Fruit fly (Drosophila melanogaster) whole organism, embryonic: ENCODE data around the gene Cdc37.

ENCODE experiments used
- Asciz ChIP-seq: fragments of 200-800 bp; sonication (Bioruptor generic); optimal IDR thresholded peaks from 2 replicates; lab custom pipeline; 2017; ENCODE audit warnings: missing biosample characterization, mild to moderate bottlenecking, missing genetic modification characterization, missing genetic modification reagents
- CG10431 ChIP-seq: fragments of 200-800 bp; sonication (Bioruptor generic); optimal IDR thresholded peaks from 3 replicates; lab custom pipeline; 2018; ENCODE audit warnings: missing biosample characterization, mild to moderate bottlenecking, missing genetic modification characterization
- CG10565 ChIP-seq: fragments of 200-800 bp; sonication (Bioruptor generic); optimal IDR thresholded peaks from 3 replicates; lab custom pipeline; 2016; ENCODE audit warnings: missing biosample characterization, mild to moderate bottlenecking, missing genetic modification characterization
- CG11093 ChIP-seq: fragments of 200-800 bp; sonication (Bioruptor generic); IDR thresholded peaks from 3 replicates; pipeline ENCODE4 v1.3.6; 2022; ENCODE audit warnings: missing biosample characterization, missing genetic modification characterization
- CG11247 ChIP-seq: fragments of 200-800 bp; sonication (Bioruptor generic); IDR thresholded peaks from 2 replicates; pipeline ENCODE4 v1.3.6; 2022; ENCODE audit warnings: missing biosample characterization, missing genetic modification characterization
- CG13624 ChIP-seq: fragments of 200-800 bp; sonication (Bioruptor generic); optimal IDR thresholded peaks from 2 replicates; lab custom pipeline; 2016; ENCODE audit warnings: missing biosample characterization, missing genetic modification characterization
- CG14965 ChIP-seq: fragments of 200-800 bp; sonication (Bioruptor generic); optimal IDR thresholded peaks from 2 replicates; lab custom pipeline; 2016; ENCODE audit warnings: missing biosample characterization, missing genetic modification characterization, borderline replicate concordance
- CG15479 ChIP-seq: fragments of 200-800 bp; sonication (Bioruptor generic); optimal IDR thresholded peaks from 3 replicates; lab custom pipeline; 2019; ENCODE audit warnings: missing biosample characterization, mild to moderate bottlenecking, missing genetic modification characterization, moderate library complexity
- CG16779 ChIP-seq: fragments of 200-800 bp; sonication (Bioruptor generic); IDR thresholded peaks from 2 replicates; pipeline ENCODE4 v1.3.6; 2022; ENCODE audit warnings: missing biosample characterization, missing genetic modification characterization
- CG17568 ChIP-seq: fragments of 200-800 bp; sonication (Bioruptor generic); optimal IDR thresholded peaks from 2 replicates; lab custom pipeline; 2018; ENCODE audit warnings: missing biosample characterization, mild to moderate bottlenecking, missing genetic modification characterization, moderate library complexity
- CG1792 ChIP-seq: fragments of 200-800 bp; sonication (Bioruptor generic); optimal IDR thresholded peaks from 2 replicates; lab custom pipeline; 2016; ENCODE audit warnings: missing biosample characterization, missing genetic modification characterization
- CG18599 ChIP-seq: fragments of 200-800 bp; sonication (Bioruptor generic); optimal IDR thresholded peaks from 3 replicates; lab custom pipeline; 2017; ENCODE audit warnings: missing biosample characterization, missing genetic modification characterization, mild to moderate bottlenecking, moderate library complexity, missing genetic modification reagents
- CG31224 ChIP-seq: fragments of 200-800 bp; sonication (Bioruptor generic); IDR thresholded peaks from 2 replicates; pipeline ENCODE4 v1.3.6; 2022; ENCODE audit warnings: missing biosample characterization, missing genetic modification characterization
- CG6683 ChIP-seq: fragments of 200-800 bp; sonication (Bioruptor generic); optimal IDR thresholded peaks from 2 replicates; lab custom pipeline; 2017; ENCODE audit warnings: missing biosample characterization, mild to moderate bottlenecking, missing genetic modification characterization, missing genetic modification reagents
- CG7786 ChIP-seq: fragments of 200-800 bp; sonication (Bioruptor generic); optimal IDR thresholded peaks from 2 replicates; lab custom pipeline; 2016; ENCODE audit warnings: missing biosample characterization, missing genetic modification characterization
- CG7987 ChIP-seq: fragments of 200-800 bp; sonication (Bioruptor generic); optimal IDR thresholded peaks from 2 replicates; lab custom pipeline; 2018; ENCODE audit warnings: missing biosample characterization, mild to moderate bottlenecking, missing genetic modification characterization, moderate library complexity
- CHES-1-like ChIP-seq: fragments of 200-800 bp; sonication (Bioruptor generic); optimal IDR thresholded peaks from 2 replicates; lab custom pipeline; 2016; ENCODE audit warnings: missing biosample characterization, missing genetic modification characterization
- CTCF ChIP-seq: fragments of 200-800 bp; sonication (Bioruptor generic); optimal IDR thresholded peaks from 2 replicates; lab custom pipeline; 2017; ENCODE audit warnings: missing biosample characterization, mild to moderate bottlenecking, missing genetic modification characterization, moderate library complexity
- D19B ChIP-seq: fragments of 200-800 bp; sonication (Bioruptor generic); optimal IDR thresholded peaks from 2 replicates; lab custom pipeline; 2017; ENCODE audit warnings: missing biosample characterization, mild to moderate bottlenecking, missing genetic modification characterization
- Doc2 ChIP-seq: fragments of 200-800 bp; sonication (Bioruptor generic); IDR thresholded peaks from 2 replicates; pipeline ENCODE4 v1.3.6; 2022; ENCODE audit warnings: missing biosample characterization, missing genetic modification characterization
- HHEX ChIP-seq: fragments of 200-800 bp; sonication (Bioruptor generic); optimal IDR thresholded peaks from 3 replicates; lab custom pipeline; 2017; ENCODE audit warnings: missing biosample characterization, mild to moderate bottlenecking, missing genetic modification characterization, missing genetic modification reagents
- Jarid2 ChIP-seq: fragments of 200-800 bp; sonication (Bioruptor generic); optimal IDR thresholded peaks from 3 replicates; lab custom pipeline; 2017; ENCODE audit warnings: mild to moderate bottlenecking, missing biosample characterization, missing genetic modification reagents, missing genetic modification characterization
- Lhr ChIP-seq: fragments of 200-800 bp; sonication (Bioruptor generic); optimal IDR thresholded peaks from 3 replicates; lab custom pipeline; 2017; ENCODE audit warnings: mild to moderate bottlenecking, missing biosample characterization, missing genetic modification reagents, missing genetic modification characterization
- NC2α ChIP-seq: fragments of 200-800 bp; sonication (Bioruptor generic); optimal IDR thresholded peaks from 2 replicates; lab custom pipeline; 2016; ENCODE audit warnings: missing biosample characterization, missing genetic modification characterization
- Nf-YC ChIP-seq: fragments of 200-800 bp; optimal IDR thresholded peaks from 3 replicates; lab custom pipeline; 2019; ENCODE audit warnings: missing biosample characterization, mild to moderate bottlenecking, missing genetic modification characterization, moderate library complexity
- Rfx ChIP-seq: fragments of 200-800 bp; sonication (Bioruptor generic); IDR thresholded peaks from 2 replicates; pipeline ENCODE4 v1.3.6; 2022; ENCODE audit warnings: missing biosample characterization, missing genetic modification characterization
- Sox102F ChIP-seq: fragments of 200-800 bp; sonication (Bioruptor generic); optimal IDR thresholded peaks from 2 replicates; lab custom pipeline; 2018; ENCODE audit warnings: missing biosample characterization, mild to moderate bottlenecking, missing genetic modification characterization, moderate library complexity
- Sry-β ChIP-seq: fragments of 200-800 bp; sonication (Bioruptor generic); optimal IDR thresholded peaks from 2 replicates; lab custom pipeline; 2018; ENCODE audit warnings: missing biosample characterization, mild to moderate bottlenecking, missing genetic modification characterization, moderate library complexity
- ac ChIP-seq: fragments of 200-800 bp; sonication (Bioruptor generic); optimal IDR thresholded peaks from 3 replicates; lab custom pipeline; 2017; ENCODE audit warnings: missing biosample characterization, mild to moderate bottlenecking, missing genetic modification characterization
- cad ChIP-seq: fragments of >200 bp; optimal IDR thresholded peaks from 2 replicates; lab custom pipeline; 2017; ENCODE audit warnings: missing biosample characterization, missing genetic modification characterization
- caup ChIP-seq: fragments of 200-800 bp; sonication (Bioruptor generic); optimal IDR thresholded peaks from 3 replicates; lab custom pipeline; 2017; ENCODE audit warnings: missing biosample characterization, mild to moderate bottlenecking, missing genetic modification characterization, moderate library complexity; ENCODE audit not compliant: severe bottlenecking
- dimm ChIP-seq: fragments of 200-800 bp; sonication (Bioruptor generic); IDR thresholded peaks from 2 replicates; pipeline ENCODE4 v1.3.6; 2022; ENCODE audit warnings: missing biosample characterization, missing genetic modification characterization
- exex ChIP-seq: fragments of 200-800 bp; sonication (Bioruptor generic); optimal IDR thresholded peaks from 4 replicates; lab custom pipeline; 2018; ENCODE audit warnings: missing biosample characterization, mild to moderate bottlenecking, missing genetic modification characterization, moderate library complexity
- fu2 ChIP-seq: fragments of 200-800 bp; sonication (Bioruptor generic); optimal IDR thresholded peaks from 2 replicates; lab custom pipeline; 2016; ENCODE audit warnings: missing biosample characterization, missing genetic modification characterization
- gcm2 ChIP-seq: fragments of 200-800 bp; sonication (Bioruptor generic); optimal IDR thresholded peaks from 2 replicates; lab custom pipeline; 2016; ENCODE audit warnings: missing biosample characterization, missing genetic modification characterization
- gro ChIP-seq: fragments of 200-800 bp; sonication (Bioruptor generic); optimal IDR thresholded peaks from 2 replicates; lab custom pipeline; 2016; ENCODE audit warnings: missing biosample characterization, missing genetic modification characterization
- gsb-n ChIP-seq: fragments of 200-800 bp; sonication (Bioruptor generic); optimal IDR thresholded peaks from 3 replicates; lab custom pipeline; 2018; ENCODE audit warnings: missing biosample characterization, mild to moderate bottlenecking, missing genetic modification characterization
- gt ChIP-seq: fragments of 200-800 bp; sonication (Bioruptor generic); IDR thresholded peaks from 2 replicates; pipeline ENCODE4 v1.3.6; 2022; ENCODE audit warnings: missing biosample characterization, missing genetic modification characterization
- klu ChIP-seq: fragments of 200-800 bp; sonication (Bioruptor generic); IDR thresholded peaks from 2 replicates; pipeline ENCODE4 v1.3.6; 2022; ENCODE audit warnings: missing biosample characterization, missing genetic modification characterization
- lilli ChIP-seq: fragments of 200-800 bp; sonication (Bioruptor generic); optimal IDR thresholded peaks from 3 replicates; lab custom pipeline; 2016; ENCODE audit warnings: missing biosample characterization, missing genetic modification characterization
- lmd ChIP-seq: fragments of 200-800 bp; sonication (Bioruptor generic); IDR thresholded peaks from 2 replicates; pipeline ENCODE4 v1.3.6; 2022; ENCODE audit warnings: missing biosample characterization, missing genetic modification characterization
- lola ChIP-seq, 3 experiments: fragments of >200 bp in 2 of 3; fragments of 200-800 bp in 1 of 3; sonication (Bioruptor generic) in 1 of 3; optimal IDR thresholded peaks; 2 replicates each; lab custom pipeline; 2017 to 2019; ENCODE audit warnings: missing biosample characterization in 3 of 3, missing genetic modification characterization in 3 of 3, mild to moderate bottlenecking in 1 of 3, moderate library complexity in 1 of 3
- maf-S ChIP-seq: fragments of 200-800 bp; sonication (Bioruptor generic); optimal IDR thresholded peaks from 2 replicates; lab custom pipeline; 2016; ENCODE audit warnings: missing biosample characterization, missing genetic modification characterization
- otp ChIP-seq: fragments of 200-800 bp; sonication (Bioruptor generic); IDR thresholded peaks from 3 replicates; pipeline ENCODE4, ENCODE4 v1.3.6; 2022; ENCODE audit warnings: missing biosample characterization, missing genetic modification characterization
- salm ChIP-seq: fragments of 200-800 bp; sonication (Bioruptor generic); optimal IDR thresholded peaks from 2 replicates; lab custom pipeline; 2018; ENCODE audit warnings: missing biosample characterization, mild to moderate bottlenecking, missing genetic modification characterization
- tgo ChIP-seq: fragments of 200-800 bp; sonication (Bioruptor generic); IDR thresholded peaks from 3 replicates; pipeline ENCODE4 v1.3.6; 2022; ENCODE audit warnings: missing biosample characterization, missing genetic modification characterization
- trh ChIP-seq: fragments of 200-800 bp; sonication (Bioruptor generic); optimal IDR thresholded peaks from 2 replicates; lab custom pipeline; 2016; ENCODE audit warnings: missing biosample characterization, missing genetic modification characterization
- ttk ChIP-seq: fragments of 200-800 bp; sonication (Bioruptor generic); IDR thresholded peaks from 2 replicates; pipeline ENCODE4 v2.1.2; 2022; ENCODE audit warnings: missing biosample characterization, missing genetic modification characterization
- unc-4 ChIP-seq: fragments of 200-800 bp; sonication (Bioruptor generic); IDR thresholded peaks from 2 replicates; pipeline ENCODE4 v1.3.6; 2022; ENCODE audit warnings: missing biosample characterization, missing genetic modification characterization; ENCODE audit not compliant: partially characterized antibody
- vnd ChIP-seq: fragments of 200-800 bp; sonication (Bioruptor generic); IDR thresholded peaks from 3 replicates; pipeline ENCODE4 v1.3.6; 2022; ENCODE audit warnings: missing biosample characterization, missing genetic modification characterization; ENCODE audit not compliant: partially characterized antibody
- zen ChIP-seq: fragments of 200-800 bp; sonication (Bioruptor generic); optimal IDR thresholded peaks from 3 replicates; lab custom pipeline; 2018; ENCODE audit warnings: missing biosample characterization, mild to moderate bottlenecking, missing genetic modification characterization, moderate library complexity

The Cdc37 gene

dm6 chr3L:1808631-1809030 is 13.4 kb downstream of the Cdc37 start (continued):
- TF ChIP-seq HHEX (GFP tag; lab: Kevin White, UChicago) (peak; percentile 88), CHES-1-like (GFP tag; lab: Kevin White, UChicago) (peak; percentile 80), CG31224 (GFP tag; lab: Robert Waterston, UW) (peak; percentile 87), gro (peak; percentile 90), Jarid2 (GFP tag; lab: Kevin White, UChicago) (peak; percentile 65), CG18599 (no peak), fu2 (GFP tag; lab: Kevin White, UChicago) (peak; percentile 78), unc-4 (GFP tag; lab: Robert Waterston, UW) (no peak), lilli (GFP tag; lab: Kevin White, UChicago) (peak; percentile 92), otp (GFP tag; lab: Robert Waterston, UW) (peak; percentile 92), CG11093 (GFP tag; lab: Robert Waterston, UW) (peak; percentile 76; the same call in 2 of the 3 replicates), trh (GFP tag; lab: Kevin White, UChicago) (peak; percentile 75), Doc2 (GFP tag; lab: Robert Waterston, UW) (peak; percentile 74), CG7987 (GFP tag; lab: Kevin White, UChicago) (peak; percentile 81), Lhr (peak; percentile 41), maf-S (GFP tag; lab: Kevin White, UChicago) (peak; percentile 88), CG6683 (peak; percentile 70), Nf-YC (tag; lab: Kevin White, UChicago) (peak; percentile 59), dimm (GFP tag; lab: Robert Waterston, UW) (peak; percentile 80), zen (tag; lab: Kevin White, UChicago) (peak; percentile 53), caup (peak; percentile 92), Rfx (GFP tag; lab: Robert Waterston, UW) (peak; percentile 97), ttk (GFP tag; lab: Robert Waterston, UW) (peak; percentile 89), exex (peak; percentile 50), CG13624 (GFP tag; lab: Kevin White, UChicago) (peak; percentile 92), cad (no peak), Sox102F (GFP tag; lab: Kevin White, UChicago) (peak; percentile 89), CG7786 (GFP tag; lab: Kevin White, UChicago) (peak; percentile 85), gt (peak; percentile 64), gsb-n (no peak), ac (GFP tag; lab: Kevin White, UChicago) (peak; percentile 7), gcm2 (GFP tag; lab: Kevin White, UChicago) (peak; percentile 84), salm (peak; percentile 82), vnd (GFP tag; lab: Robert Waterston, UW) (no peak), CG16779 (peak; percentile 88), CG1792 (GFP tag; lab: Kevin White, UChicago) (peak; percentile 79), CG10565 (GFP tag; lab: Kevin White, UChicago) (peak; percentile 46), CG15479 (GFP tag; lab: Kevin White, UChicago) (no peak), CG11247 (peak; percentile 90), Asciz (GFP tag; lab: Kevin White, UChicago) (peak; percentile 84), CG17568 (GFP tag; lab: Kevin White, UChicago) (no peak), CG10431 (GFP tag; lab: Kevin White, UChicago) (no peak), lmd (peak; percentile 94), CTCF (GFP tag; lab: Kevin White, UChicago) (peak; percentile 46), Sry-β (GFP tag; lab: Kevin White, UChicago) (no peak), NC2α (GFP tag; lab: Kevin White, UChicago) (peak; percentile 64), lola (GFP tag; optimal IDR thresholded peaks at IDR 0.05; lab: Kevin White, UChicago) (peak in 1 of 3 experiments; percentile 64), D19B (peak; percentile 70), CG14965 (GFP tag; lab: Kevin White, UChicago) (peak; percentile 44), klu (GFP tag; lab: Robert Waterston, UW) (peak; percentile 86), tgo (GFP tag; lab: Robert Waterston, UW) (peak; percentile 95)
